Worm (Caenorhabditis elegans) whole organism, L2 larva: ENCODE measurements around the gene mrpl-48.

Experiments
- aly-2 ChIP-seq: fragments of 150-350 bp; optimal IDR thresholded peaks from 2 replicates; lab custom pipeline; 2014; ENCODE audit warnings: missing biosample characterization, missing genetic modification characterization
- ceh-16 ChIP-seq: fragments of 150-350 bp; optimal IDR thresholded peaks from 2 replicates; lab custom pipeline; 2014; ENCODE audit warnings: missing biosample characterization, missing genetic modification characterization
- lin-11 ChIP-seq: fragments of 150-350 bp; sonication (generic microtip); optimal IDR thresholded peaks from 2 replicates; lab custom pipeline; 2014; ENCODE audit warnings: missing biosample characterization, missing genetic modification characterization, inconsistent platforms, mixed read lengths
- lsy-2 ChIP-seq, 2 experiments: fragments of 150-350 bp in 1 of 2; sonication (generic microtip) in 1 of 2; optimal IDR thresholded peaks; 2 replicates each; lab custom pipeline; 2014 to 2017; ENCODE audit warnings: missing biosample characterization in 2 of 2, missing genetic modification characterization in 2 of 2
- mab-5 ChIP-seq: fragments of 150-350 bp; optimal IDR thresholded peaks from 2 replicates; lab custom pipeline; 2014; ENCODE audit warnings: missing biosample characterization, missing genetic modification characterization
- nhr-11 ChIP-seq: fragments of 150-350 bp; optimal IDR thresholded peaks from 2 replicates; lab custom pipeline; 2014; ENCODE audit warnings: missing biosample characterization, missing genetic modification characterization
- nhr-12 ChIP-seq: fragments of 150-350 bp; optimal IDR thresholded peaks from 2 replicates; lab custom pipeline; 2014; ENCODE audit warnings: missing biosample characterization, missing genetic modification characterization
- nhr-23 ChIP-seq: fragments of 150-350 bp; optimal IDR thresholded peaks from 2 replicates; lab custom pipeline; 2014; ENCODE audit warnings: missing biosample characterization, missing genetic modification reagents, missing genetic modification characterization
- nhr-25 ChIP-seq: fragments of 150-350 bp; sonication (generic microtip); optimal IDR thresholded peaks from 3 replicates; lab custom pipeline; 2014; ENCODE audit warnings: missing biosample characterization, missing genetic modification characterization
- nhr-77 ChIP-seq: fragments of 150-350 bp; optimal IDR thresholded peaks from 2 replicates; lab custom pipeline; 2014; ENCODE audit warnings: missing biosample characterization, missing genetic modification characterization
- skn-1 ChIP-seq: sonication (generic microtip); optimal IDR thresholded peaks from 2 replicates; lab custom pipeline; 2017; ENCODE audit warnings: missing biosample characterization, missing genetic modification characterization
- zag-1 ChIP-seq: fragments of 150-350 bp; optimal IDR thresholded peaks from 2 replicates; lab custom pipeline; 2014; ENCODE audit warnings: missing biosample characterization, missing genetic modification characterization
- ztf-4 ChIP-seq: fragments of 150-350 bp; optimal IDR thresholded peaks from 2 replicates; lab custom pipeline; 2014; ENCODE audit warnings: missing biosample characterization, missing genetic modification characterization

DNA sequence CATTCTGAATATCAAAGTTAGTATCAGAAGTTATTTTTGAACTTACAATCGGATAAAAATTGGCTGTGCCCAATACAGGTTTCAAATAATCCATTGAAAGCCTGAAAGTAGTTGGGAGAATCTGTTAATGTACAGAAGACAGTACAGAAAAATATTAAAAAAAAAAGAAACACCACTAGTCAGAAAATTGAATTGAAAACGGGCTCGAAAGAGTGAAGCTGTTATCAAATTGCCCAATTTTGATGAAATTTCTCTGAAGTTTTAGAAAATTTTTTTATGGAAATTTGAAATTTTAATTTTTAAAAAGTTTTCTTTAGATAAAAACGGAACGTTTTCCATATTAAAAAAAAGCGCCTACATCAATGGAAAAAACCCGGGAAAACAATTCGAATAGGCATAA is 26.4 kb upstream of the mrpl-48 start, which contains the start of gene C18C4.7:
- TF ChIP-seq ceh-16 (tag; lab: Kevin White, UChicago) (no peak), ztf-4 (tag; lab: Kevin White, UChicago) (no peak), nhr-23 (tag; lab: Kevin White, UChicago) (no peak), lin-11 (tag; lab: Kevin White, UChicago) (no peak), lsy-2 (tag; optimal IDR thresholded peaks at IDR 0.05; lab: Kevin White, UChicago) (no peak), nhr-25 (tag; lab: Kevin White, UChicago) (no peak), zag-1 (tag; lab: Kevin White, UChicago) (no peak), skn-1 (tag; lab: Kevin White, UChicago) (no peak), aly-2 (tag; lab: Kevin White, UChicago) (no peak), nhr-77 (tag; lab: Kevin White, UChicago) (no peak), nhr-11 (tag; lab: Kevin White, UChicago) (no peak), mab-5 (tag; lab: Kevin White, UChicago) (no peak), nhr-12 (tag; lab: Kevin White, UChicago) (no peak)
